Worm (Caenorhabditis elegans) whole organism, L4/young adult: ENCODE data around the gene hda-6.
A peak's percentile ranks its signal among the peaks of the same experiment; 100 is the strongest.

Experiments used
- W03F9.2 ChIP-seq: fragments of 150-350 bp; optimal IDR thresholded peaks from 2 replicates; lab custom pipeline; 2014; ENCODE audit warnings: missing biosample characterization, missing genetic modification characterization
- dao-5 ChIP-seq: sonication (generic microtip); optimal IDR thresholded peaks from 2 replicates; lab custom pipeline; 2016; ENCODE audit warnings: missing genotype, missing genetic modification characterization, moderate library complexity, missing compliant biosample characterization
- him-1 ChIP-seq: sonication (generic microtip); optimal IDR thresholded peaks from 2 replicates; lab custom pipeline; 2016; ENCODE audit warnings: missing genotype, missing genetic modification reagents, missing genetic modification characterization, missing compliant biosample characterization

Gene hda-6

ce11 chrIV:5364135-5364609 lies at the start of gene hda-6, which contains the start of gene F41H10.4:
hda-6 (minus strand) TSS chrIV:5364306.
F41H10.4 (plus strand) TSS chrIV:5364559.
- TF ChIP-seq him-1 (tag; lab: Kevin White, UChicago) (no peak), W03F9.2 (tag; lab: Kevin White, UChicago) (peak; percentile 94), dao-5 (tag; lab: Kevin White, UChicago) (no peak)

- TF ChIP-seq W03F9.2 (tag; lab: Kevin White, UChicago) (no peak), him-1 (tag; lab: Kevin White, UChicago) (no peak), dao-5 (tag; lab: Kevin White, UChicago) (no peak)
Measured at ce11 chrIV:5411641-5412337, 47.7 kb upstream of the hda-6 start, which contains the start of gene ZK616.8. ZK616.8 (minus strand) TSS chrIV:5412193.

ce11 chrIV:5411120-5411519 lies 47.0 kb upstream of the hda-6 start, which contains the start of gene ZK616.65:
ZK616.65 (minus strand) TSS chrIV:5411220.
- TF ChIP-seq dao-5 (tag; lab: Kevin White, UChicago) (no peak), W03F9.2 (tag; lab: Kevin White, UChicago) (no peak), him-1 (tag; lab: Kevin White, UChicago) (no peak)

- TF ChIP-seq W03F9.2 (tag; lab: Kevin White, UChicago) (no peak), him-1 (tag; lab: Kevin White, UChicago) (no peak), dao-5 (tag; lab: Kevin White, UChicago) (no peak)
Measured at ce11 chrIV:5409112-5409511, 45.0 kb upstream of the hda-6 start.

ce11 chrIV:5405345-5405744 lies 41.2 kb upstream of the hda-6 start, which contains the start of gene ZK616.61:
ZK616.61 (plus strand) TSS chrIV:5405645.
- no peak for TF ChIP-seq W03F9.2 (tag; lab: Kevin White, UChicago)
- no peak for TF ChIP-seq him-1 (tag; lab: Kevin White, UChicago)
- TF ChIP-seq dao-5 (tag; lab: Kevin White, UChicago) = no peak

- TF ChIP-seq W03F9.2 (tag; lab: Kevin White, UChicago) (no peak), him-1 (tag; lab: Kevin White, UChicago) (no peak), dao-5 (tag; lab: Kevin White, UChicago) (no peak)
Measured at ce11 chrIV:5400609-5401008, 36.5 kb upstream of the hda-6 start, which contains the start of gene ZK616.1. ZK616.1 (plus strand) TSS chrIV:5400909.

- no peak for TF ChIP-seq dao-5 (tag; lab: Kevin White, UChicago)
- no peak for TF ChIP-seq him-1 (tag; lab: Kevin White, UChicago)
- no peak for TF ChIP-seq W03F9.2 (tag; lab: Kevin White, UChicago)
Measured at ce11 chrIV:5397539-5397938, 33.4 kb upstream of the hda-6 start, which contains the start of gene ZK616.2. ZK616.2 (plus strand) TSS chrIV:5397839.

- TF ChIP-seq dao-5 (tag; lab: Kevin White, UChicago) (no peak), him-1 (tag; lab: Kevin White, UChicago) (no peak), W03F9.2 (tag; lab: Kevin White, UChicago) (no peak)
Measured at ce11 chrIV:5396769-5397168, 32.7 kb upstream of the hda-6 start, which contains the start of gene ZK616.3. ZK616.3 (plus strand) TSS chrIV:5397069.

ce11 chrIV:5394687-5395086 lies 30.6 kb upstream of the hda-6 start, which contains the start of the genes perm-3 and swsn-6:
perm-3 (minus strand) TSS chrIV:5394804.
swsn-6 (plus strand) TSS chrIV:5395033.
- TF ChIP-seq W03F9.2 (tag; lab: Kevin White, UChicago) = peak; percentile 79
- TF ChIP-seq him-1 (tag; lab: Kevin White, UChicago) = no peak

ce11 chrIV:5393566-5393965 lies 29.5 kb upstream of the hda-6 start:
- TF ChIP-seq him-1 (tag; lab: Kevin White, UChicago) (no peak), dao-5 (tag; lab: Kevin White, UChicago) (no peak), W03F9.2 (tag; lab: Kevin White, UChicago) (no peak)

- TF ChIP-seq him-1 (tag; lab: Kevin White, UChicago) (no peak), W03F9.2 (tag; lab: Kevin White, UChicago) (no peak), dao-5 (tag; lab: Kevin White, UChicago) (no peak)
Measured at ce11 chrIV:5391507-5392057, 27.5 kb upstream of the hda-6 start, which contains the start of the genes htp-1 and ZK616.5. htp-1 (minus strand) TSS chrIV:5391557. ZK616.5 (plus strand) TSS chrIV:5391929.

ce11 chrIV:5389951-5390350 lies 25.8 kb upstream of the hda-6 start:
- TF ChIP-seq dao-5 (tag; lab: Kevin White, UChicago) (no peak), W03F9.2 (tag; lab: Kevin White, UChicago) (no peak), him-1 (tag; lab: Kevin White, UChicago) (no peak)

- TF ChIP-seq him-1 (tag; lab: Kevin White, UChicago) (no peak), dao-5 (tag; lab: Kevin White, UChicago) (no peak), W03F9.2 (tag; lab: Kevin White, UChicago) (no peak)
Measured at ce11 chrIV:5388477-5389065, 24.5 kb upstream of the hda-6 start, which contains the start of gene elo-6. elo-6 (minus strand) TSS chrIV:5388559.
